Fruit fly (Drosophila melanogaster): ENCODE data around the gene CG31917.

CG31917 gene

DNA sequence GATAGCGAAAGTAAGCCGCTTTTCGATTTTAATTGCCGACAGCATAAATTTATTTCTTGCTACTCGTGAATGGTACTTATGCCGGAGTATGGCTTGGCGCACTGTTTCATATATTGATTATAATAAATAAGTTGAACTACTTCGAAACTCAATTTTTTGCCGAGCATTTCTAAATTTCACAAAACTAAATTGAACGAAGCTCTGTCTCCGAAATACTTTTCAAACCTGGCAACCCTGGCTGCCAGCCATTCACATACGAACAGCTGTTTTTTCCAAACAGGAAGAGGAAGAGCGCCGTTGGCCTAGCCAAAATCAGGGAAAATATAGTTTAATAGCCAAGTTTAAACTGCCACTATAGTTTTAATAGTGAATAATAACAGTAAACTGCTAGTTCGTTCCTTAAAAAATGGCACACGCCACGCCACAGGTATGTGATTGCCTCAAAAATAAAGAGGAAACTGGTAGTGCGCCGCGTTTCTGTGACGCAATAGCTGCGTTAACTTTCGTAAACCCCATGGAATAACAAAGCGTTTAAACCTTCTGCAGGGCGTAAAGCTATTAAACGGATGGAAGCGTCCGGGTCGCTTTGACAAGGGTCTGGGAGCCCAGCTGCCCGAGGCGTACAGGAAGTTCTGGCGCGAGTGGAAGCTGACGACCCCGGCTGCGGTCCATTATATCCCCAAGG is 36.8 kb downstream of the CG31917 start, which contains the start of gene mRpL28 (continued):
- TF ChIP-seq cwo (GFP tag; optimal IDR thresholded peaks at IDR 0.05) (no peak), Asciz (GFP tag; optimal IDR thresholded peaks at IDR 0.05) (no peak), sd (tag; optimal IDR thresholded peaks at IDR 0.05) (no peak), Blimp-1 (GFP tag; optimal IDR thresholded peaks at IDR 0.05) (no peak), CG9437 (GFP tag; optimal IDR thresholded peaks at IDR 0.05) (peak; percentile 28), sc (optimal IDR thresholded peaks at IDR 0.05) (no peak), sc (GFP tag; optimal IDR thresholded peaks at IDR 0.05) (no peak), Dfd (GFP tag; optimal IDR thresholded peaks at IDR 0.05) (no peak), CG10209 (GFP tag; optimal IDR thresholded peaks at IDR 0.05) (no peak), knrl (GFP tag; IDR thresholded peaks at IDR 0.05; ENCODE audit: partially characterized antibody) (no peak), CG6683 (GFP tag; optimal IDR thresholded peaks at IDR 0.05) (peak; percentile 20), CG11504 (tag; optimal IDR thresholded peaks at IDR 0.05) (no peak), lilli (GFP tag; optimal IDR thresholded peaks at IDR 0.05) (peak; percentile 12), kay (GFP tag; optimal IDR thresholded peaks at IDR 0.05) (no peak), NC2β (GFP tag; optimal IDR thresholded peaks at IDR 0.05) (no peak), CG13624 (GFP tag; optimal IDR thresholded peaks at IDR 0.05) (peak; percentile 59), pan (optimal IDR thresholded peaks at IDR 0.05) (no peak), pan (GFP tag; optimal IDR thresholded peaks at IDR 0.05 in 1 of 2, IDR thresholded peaks at IDR 0.05 in 1 of 2) (no peak), fd64A (GFP tag; optimal IDR thresholded peaks at IDR 0.05) (no peak), CG3995 (GFP tag; optimal IDR thresholded peaks at IDR 0.05) (peak; percentile 29), Max (GFP tag; optimal IDR thresholded peaks at IDR 0.05) (no peak), CkIIα-i1 (GFP tag; IDR thresholded peaks at IDR 0.05) (no peak), CG11456 (GFP tag; IDR thresholded peaks at IDR 0.05) (no peak), zf30C (GFP tag; optimal IDR thresholded peaks at IDR 0.05) (no peak), CG7357 (GFP tag; IDR thresholded peaks at IDR 0.05) (no peak), CG34224 (GFP tag; IDR thresholded peaks at IDR 0.05; ENCODE audit: partially characterized antibody) (peak; percentile 71), jigr1 (GFP tag; IDR thresholded peaks at IDR 0.05) (no peak), Atf6 (GFP tag; IDR thresholded peaks at IDR 0.05) (no peak; the same call in 1 of the 2 replicates), CG1603 (tag; optimal IDR thresholded peaks at IDR 0.05) (peak; percentile 42), CG17568 (GFP tag; optimal IDR thresholded peaks at IDR 0.05) (no peak), trh (GFP tag; optimal IDR thresholded peaks at IDR 0.05) (no peak), unpg (GFP tag; optimal IDR thresholded peaks at IDR 0.05) (peak; percentile 20), psq (GFP tag; optimal IDR thresholded peaks at IDR 0.05) (no peak), CG11695 (GFP tag; IDR thresholded peaks at IDR 0.05) (no peak), disco-r (GFP tag; optimal IDR thresholded peaks at IDR 0.05) (no peak), PHDP (tag; optimal IDR thresholded peaks at IDR 0.05) (peak; percentile 18), Vsx1 (GFP tag; optimal IDR thresholded peaks at IDR 0.05) (no peak), Ets65A (GFP tag) (peak; percentile 14), CG6854 (GFP tag; optimal IDR thresholded peaks at IDR 0.05) (no peak), Antp (GFP tag; optimal IDR thresholded peaks at IDR 0.05) (no peak), sug (tag; optimal IDR thresholded peaks at IDR 0.05) (peak; percentile 48), YL-1 (GFP tag; optimal IDR thresholded peaks at IDR 0.05) (peak; percentile 89), luna (GFP tag; optimal IDR thresholded peaks at IDR 0.05) (no peak), Aef1 (GFP tag; IDR thresholded peaks at IDR 0.05) (no peak), Nf-YB (GFP tag; optimal IDR thresholded peaks at IDR 0.05) (no peak), eyg (GFP tag; optimal IDR thresholded peaks at IDR 0.05) (no peak), H2.0 (GFP tag; IDR thresholded peaks at IDR 0.05) (no peak), CG7786 (GFP tag; optimal IDR thresholded peaks at IDR 0.05) (no peak), ewg (GFP tag; optimal IDR thresholded peaks at IDR 0.05) (no peak), shn (GFP tag; optimal IDR thresholded peaks at IDR 0.05) (no peak), Spps (tag; optimal IDR thresholded peaks at IDR 0.05) (no peak)

Data from whole organism, embryonic.